Worm (Caenorhabditis elegans) whole organism, late embryonic: Measurements from ENCODE around the gene Y73C8B.2.

Experiments
- C08G9.2 ChIP-seq: sonication (generic microtip); optimal IDR thresholded peaks from 2 replicates; lab custom pipeline; 2016; ENCODE audit warnings: mild to moderate bottlenecking, missing genetic modification characterization, moderate library complexity, missing compliant biosample characterization
- C38D4.7 ChIP-seq: fragments of 200-800 bp; sonication (Bioruptor generic); optimal IDR thresholded peaks from 2 replicates; lab custom pipeline; 2018; ENCODE audit warnings: mild to moderate bottlenecking, missing genetic modification characterization, moderate library complexity, missing compliant biosample characterization
- F13H6.1 ChIP-seq: sonication (generic microtip); optimal IDR thresholded peaks from 2 replicates; lab custom pipeline; 2016; ENCODE audit warnings: missing genetic modification characterization, missing compliant biosample characterization
- K02D7.2 ChIP-seq: sonication (generic microtip); optimal IDR thresholded peaks from 2 replicates; lab custom pipeline; 2017; ENCODE audit warnings: mild to moderate bottlenecking, missing genetic modification characterization, missing compliant biosample characterization
- ahr-1 ChIP-seq: sonication (generic microtip); optimal IDR thresholded peaks from 2 replicates; lab custom pipeline; 2016; ENCODE audit warnings: missing genetic modification characterization, missing compliant biosample characterization
- ama-1 ChIP-seq: fragments of 150-350 bp; optimal IDR thresholded peaks from 2 replicates; lab custom pipeline; 2014
- ceh-18 ChIP-seq: sonication (generic microtip); optimal IDR thresholded peaks from 2 replicates; lab custom pipeline; 2016; ENCODE audit warnings: missing genetic modification characterization, missing compliant biosample characterization
- ceh-19 ChIP-seq: fragments of 200-800 bp; sonication (Bioruptor generic); optimal IDR thresholded peaks from 2 replicates; lab custom pipeline; 2018; ENCODE audit warnings: mild to moderate bottlenecking, missing genetic modification characterization, missing compliant biosample characterization
- ceh-2 ChIP-seq: sonication (generic microtip); optimal IDR thresholded peaks from 2 replicates; lab custom pipeline; 2016; ENCODE audit warnings: missing genotype, missing genetic modification characterization, missing compliant biosample characterization
- ceh-22 ChIP-seq: sonication (generic microtip); optimal IDR thresholded peaks from 2 replicates; lab custom pipeline; 2017; ENCODE audit warnings: missing biosample characterization, missing genetic modification characterization
- ceh-30 ChIP-seq: fragments of 150-350 bp; optimal IDR thresholded peaks from 2 replicates; lab custom pipeline; 2014; ENCODE audit warnings: missing biosample characterization, missing genetic modification characterization
- ceh-31 ChIP-seq: sonication (generic microtip); optimal IDR thresholded peaks from 2 replicates; lab custom pipeline; 2016; ENCODE audit warnings: missing genetic modification characterization, missing compliant biosample characterization
- ceh-6 ChIP-seq: fragments of 200-800 bp; sonication (Bioruptor generic); optimal IDR thresholded peaks from 2 replicates; lab custom pipeline; 2018; ENCODE audit warnings: mild to moderate bottlenecking, missing genetic modification characterization, missing compliant biosample characterization
- ceh-9 ChIP-seq: sonication (generic microtip); optimal IDR thresholded peaks from 2 replicates; lab custom pipeline; 2016; ENCODE audit warnings: mild to moderate bottlenecking, missing genetic modification characterization, inconsistent platforms, missing compliant biosample characterization
- che-1 ChIP-seq: sonication (generic microtip); optimal IDR thresholded peaks from 2 replicates; lab custom pipeline; 2016; ENCODE audit warnings: mild to moderate bottlenecking, missing genetic modification characterization, missing compliant biosample characterization
- elt-4 ChIP-seq: sonication (generic microtip); optimal IDR thresholded peaks from 2 replicates; lab custom pipeline; 2016; ENCODE audit warnings: missing genetic modification characterization, missing compliant biosample characterization
- fax-1 ChIP-seq: sonication (generic microtip); optimal IDR thresholded peaks from 2 replicates; lab custom pipeline; 2016; ENCODE audit warnings: missing genotype, missing genetic modification characterization, missing compliant biosample characterization
- fkh-10 ChIP-seq: fragments of 150-350 bp; optimal IDR thresholded peaks from 2 replicates; lab custom pipeline; 2014; ENCODE audit warnings: missing biosample characterization, missing genetic modification reagents, missing genetic modification characterization
- hlh-13 ChIP-seq: fragments of 200-800 bp; sonication (Bioruptor generic); optimal IDR thresholded peaks from 2 replicates; lab custom pipeline; 2018; ENCODE audit warnings: mild to moderate bottlenecking, missing genetic modification characterization, missing compliant biosample characterization
- hlh-15 ChIP-seq: sonication (generic microtip); optimal IDR thresholded peaks from 2 replicates; lab custom pipeline; 2016; ENCODE audit warnings: missing genetic modification characterization, missing compliant biosample characterization
- hlh-6 ChIP-seq: sonication (generic microtip); optimal IDR thresholded peaks from 2 replicates; lab custom pipeline; 2016; ENCODE audit warnings: missing genotype, missing genetic modification characterization, missing compliant biosample characterization
- lin-11 ChIP-seq: fragments of 200-800 bp; sonication (Bioruptor generic); optimal IDR thresholded peaks from 2 replicates; lab custom pipeline; 2018; ENCODE audit warnings: mild to moderate bottlenecking, missing genetic modification characterization, missing compliant biosample characterization
- madf-2 ChIP-seq: sonication (generic microtip); optimal IDR thresholded peaks from 2 replicates; lab custom pipeline; 2017; ENCODE audit warnings: missing genetic modification characterization, missing compliant biosample characterization
- mec-3 ChIP-seq: sonication (generic microtip); optimal IDR thresholded peaks from 2 replicates; lab custom pipeline; 2016; ENCODE audit warnings: borderline replicate concordance, missing genetic modification characterization, missing compliant biosample characterization
- nfya-1 ChIP-seq: sonication (generic microtip); optimal IDR thresholded peaks from 2 replicates; lab custom pipeline; 2017; ENCODE audit warnings: missing genetic modification characterization, mild to moderate bottlenecking, missing compliant biosample characterization, antibody characterized with exemption, moderate library complexity
- nhr-11 ChIP-seq: fragments of 150-350 bp; optimal IDR thresholded peaks from 2 replicates; lab custom pipeline; 2014; ENCODE audit warnings: missing biosample characterization, missing genetic modification characterization
- npax-4 ChIP-seq: sonication (generic microtip); optimal IDR thresholded peaks from 2 replicates; lab custom pipeline; 2016; ENCODE audit warnings: missing genetic modification characterization, missing compliant biosample characterization
- odd-2 ChIP-seq: sonication (generic microtip); optimal IDR thresholded peaks from 2 replicates; lab custom pipeline; 2017; ENCODE audit warnings: antibody characterized with exemption, mild to moderate bottlenecking, missing genetic modification characterization, missing compliant biosample characterization
- pat-9 ChIP-seq: fragments of 200-800 bp; sonication (Bioruptor generic); optimal IDR thresholded peaks from 2 replicates; lab custom pipeline; 2018; ENCODE audit warnings: mild to moderate bottlenecking, missing genetic modification characterization, moderate library complexity, missing compliant biosample characterization
- pha-2 ChIP-seq: sonication (generic microtip); optimal IDR thresholded peaks from 2 replicates; lab custom pipeline; 2017; ENCODE audit warnings: mild to moderate bottlenecking, missing genetic modification characterization, missing compliant biosample characterization
- pqm-1 ChIP-seq: sonication (generic microtip); optimal IDR thresholded peaks from 2 replicates; lab custom pipeline; 2016; ENCODE audit warnings: missing genetic modification characterization, missing compliant biosample characterization
- ref-2 ChIP-seq: sonication (generic microtip); optimal IDR thresholded peaks from 2 replicates; lab custom pipeline; 2016; ENCODE audit warnings: missing genetic modification characterization, missing compliant biosample characterization
- rnt-1 ChIP-seq: sonication (generic microtip); optimal IDR thresholded peaks from 2 replicates; lab custom pipeline; 2016; ENCODE audit warnings: missing genetic modification characterization, missing compliant biosample characterization
- sdc-2 ChIP-seq: sonication (generic microtip); optimal IDR thresholded peaks from 2 replicates; lab custom pipeline; 2016; ENCODE audit warnings: missing genotype, missing genetic modification characterization, missing compliant biosample characterization
- sox-2 ChIP-seq: fragments of 200-800 bp; sonication (Bioruptor generic); IDR thresholded peaks from 2 replicates; pipeline ENCODE4 v1.3.6; 2022; ENCODE audit warnings: missing genetic modification reagents, missing genetic modification characterization, missing compliant biosample characterization
- ttx-3 ChIP-seq: sonication (generic microtip); optimal IDR thresholded peaks from 2 replicates; lab custom pipeline; 2016; ENCODE audit warnings: missing genetic modification reagents, missing genetic modification characterization, missing compliant biosample characterization
- unc-42 ChIP-seq: sonication (generic microtip); optimal IDR thresholded peaks from 2 replicates; lab custom pipeline; 2016; ENCODE audit warnings: missing genotype, missing genetic modification characterization, missing compliant biosample characterization
- unc-55 ChIP-seq: sonication (generic microtip); optimal IDR thresholded peaks from 2 replicates; lab custom pipeline; 2017; ENCODE audit warnings: missing biosample characterization, missing genetic modification reagents, missing genetic modification characterization
- zip-5 ChIP-seq: sonication (generic microtip); optimal IDR thresholded peaks from 2 replicates; lab custom pipeline; 2016; ENCODE audit warnings: missing genetic modification characterization, missing compliant biosample characterization
- ztf-16 ChIP-seq: sonication (generic microtip); optimal IDR thresholded peaks from 2 replicates; lab custom pipeline; 2017; ENCODE audit warnings: missing genetic modification characterization, missing compliant biosample characterization

Gene Y73C8B.2

ce11 chrV:3163143-3163542 is 31.7 kb downstream of the Y73C8B.2 start:
- TF ChIP-seq npax-4 (tag; lab: Kevin White, UChicago) (no peak), lin-11 (tag; lab: Kevin White, UChicago) (no peak), odd-2 (tag; lab: Kevin White, UChicago) (no peak), nfya-1 (tag; lab: Kevin White, UChicago) (no peak), ceh-31 (no peak)

ce11 chrV:3162299-3162698 is 32.5 kb downstream of the Y73C8B.2 start:
- TF ChIP-seq mec-3 (tag; lab: Kevin White, UChicago) (no peak), ref-2 (no peak), ttx-3 (tag; lab: Kevin White, UChicago) (no peak), C08G9.2 (no peak), ceh-18 (tag; lab: Kevin White, UChicago) (no peak), elt-4 (no peak), hlh-6 (no peak), ama-1 (lab: Kevin White, UChicago) (no peak), hlh-13 (no peak), ztf-16 (tag; lab: Kevin White, UChicago) (no peak), ceh-19 (no peak), odd-2 (tag; lab: Kevin White, UChicago) (no peak), fax-1 (tag; lab: Kevin White, UChicago) (no peak), sdc-2 (tag; lab: Kevin White, UChicago) (no peak), madf-2 (no peak)

ce11 chrV:3159252-3159651 is 35.5 kb downstream of the Y73C8B.2 start, which contains the start of gene C36C5.12:
C36C5.12 (minus strand) TSS chrV:3159352.
- TF ChIP-seq rnt-1 (tag; lab: Kevin White, UChicago) (no peak), che-1 (tag; lab: Kevin White, UChicago) (no peak), ceh-22 (no peak), ztf-16 (tag; lab: Kevin White, UChicago) (no peak), C38D4.7 (no peak), ceh-9 (tag; lab: Kevin White, UChicago) (no peak), elt-4 (no peak), zip-5 (no peak), ceh-2 (no peak), pha-2 (tag; lab: Kevin White, UChicago) (no peak), unc-55 (GFP tag; lab: Kevin White, UChicago) (no peak), pqm-1 (tag; lab: Kevin White, UChicago) (no peak), nhr-11 (tag; lab: Kevin White, UChicago) (no peak)

ce11 chrV:3158379-3158778 is 36.4 kb downstream of the Y73C8B.2 start:
- no peak for TF ChIP-seq ceh-22
- TF ChIP-seq mec-3 (tag; lab: Kevin White, UChicago): no peak
- TF ChIP-seq pat-9: no peak
- no peak for TF ChIP-seq ama-1 (lab: Kevin White, UChicago)
- TF ChIP-seq unc-42: no peak
- TF ChIP-seq ceh-6 (GFP tag; lab: Kevin White, UChicago): no peak
- no peak for TF ChIP-seq hlh-15 (tag; lab: Kevin White, UChicago)
- no peak for TF ChIP-seq ahr-1 (tag; lab: Kevin White, UChicago)
- TF ChIP-seq ttx-3 (tag; lab: Kevin White, UChicago): no peak
- no peak for TF ChIP-seq fax-1 (tag; lab: Kevin White, UChicago)
- no peak for TF ChIP-seq ceh-30
- no peak for TF ChIP-seq odd-2 (tag; lab: Kevin White, UChicago)
- TF ChIP-seq sox-2 (GFP tag; lab: Robert Waterston, UW): no peak
- TF ChIP-seq lin-11 (tag; lab: Kevin White, UChicago): no peak
- TF ChIP-seq ceh-18 (tag; lab: Kevin White, UChicago): no peak
- TF ChIP-seq nhr-11 (tag; lab: Kevin White, UChicago): no peak
- no peak for TF ChIP-seq K02D7.2 (tag; lab: Kevin White, UChicago)
- TF ChIP-seq pha-2 (tag; lab: Kevin White, UChicago): no peak
- TF ChIP-seq F13H6.1: no peak
- TF ChIP-seq fkh-10: no peak
- TF ChIP-seq, all 69 proteins: peak for 0
